Worm (Caenorhabditis elegans): ENCODE data around the gene T26A5.8.

- TF ChIP-seq med-1 (GFP tag; optimal IDR thresholded peaks at IDR 0.05; ENCODE audit: insufficient read depth) (no peak), klf-2 (GFP tag; conservative IDR thresholded peaks at IDR 0.05) (no peak), ref-1 (GFP tag; conservative IDR thresholded peaks at IDR 0.05) (no peak), ztf-23 (GFP tag; IDR thresholded peaks at IDR 0.05) (no peak)
Measured at ce11 chrIII:6444335-6444734, 18.3 kb downstream of the T26A5.8 start, which contains the start of gene C05D11.13.
